Worm (Caenorhabditis elegans) whole organism, L4 larva: ENCODE data around the gene EGAP1.1.

ENCODE experiments used
- F10B5.3 ChIP-seq: sonication (generic microtip); optimal IDR thresholded peaks from 2 replicates; lab custom pipeline; 2016; ENCODE audit warnings: mild to moderate bottlenecking, missing genetic modification characterization, missing compliant biosample characterization
- F26F4.8 ChIP-seq: fragments of 200-800 bp; sonication (Bioruptor generic); conservative IDR thresholded peaks from 2 replicates; pipeline ENCODE4 v1.3.6; 2022; ENCODE audit warnings: missing genetic modification characterization, missing compliant biosample characterization
- F37D6.2 ChIP-seq: sonication (generic microtip); optimal IDR thresholded peaks from 2 replicates; lab custom pipeline; 2016; ENCODE audit warnings: mild to moderate bottlenecking, missing genetic modification characterization, missing compliant biosample characterization
- R02D3.7 ChIP-seq: fragments of 150-350 bp; sonication (generic microtip); optimal IDR thresholded peaks from 3 replicates; lab custom pipeline; 2014; ENCODE audit warnings: missing biosample characterization, missing genetic modification characterization
- T20F7.1 ChIP-seq: fragments of 200-800 bp; sonication (Bioruptor generic); optimal IDR thresholded peaks from 2 replicates; lab custom pipeline; 2018; ENCODE audit warnings: mild to moderate bottlenecking, missing genetic modification characterization, missing compliant biosample characterization
- Y105C5A.15 ChIP-seq: fragments of 200-800 bp; sonication (Bioruptor generic); IDR thresholded peaks from 2 replicates; pipeline ENCODE4 v1.3.6; 2022; ENCODE audit warnings: missing genetic modification characterization, missing compliant biosample characterization
- Y5F2A.4 ChIP-seq: fragments of 200-800 bp; sonication (Bioruptor generic); optimal IDR thresholded peaks from 2 replicates; lab custom pipeline; 2018; ENCODE audit warnings: mild to moderate bottlenecking, missing genetic modification characterization, missing compliant biosample characterization
- aha-1 ChIP-seq: fragments of 150-350 bp; peaks from one replicate; lab custom pipeline; 2014; ENCODE audit warnings: missing biosample characterization, missing genetic modification characterization
- arid-1 ChIP-seq: fragments of 200-800 bp; sonication (Bioruptor generic); conservative IDR thresholded peaks from 2 replicates; pipeline ENCODE4 v1.3.6; 2022; ENCODE audit warnings: missing genetic modification reagents, missing genetic modification characterization, missing compliant biosample characterization
- ceh-20 ChIP-seq: fragments of 200-800 bp; sonication (Bioruptor generic); IDR thresholded peaks from 2 replicates; pipeline ENCODE4 v1.3.6; 2022; ENCODE audit warnings: missing genetic modification reagents, missing genetic modification characterization, missing compliant biosample characterization
- ceh-82 ChIP-seq: sonication (generic microtip); optimal IDR thresholded peaks from 2 replicates; lab custom pipeline; 2017; ENCODE audit warnings: missing biosample characterization, missing genetic modification characterization
- dve-1 ChIP-seq: sonication (generic microtip); optimal IDR thresholded peaks from 2 replicates; lab custom pipeline; 2017; ENCODE audit warnings: antibody characterized with exemption, mild to moderate bottlenecking, missing genetic modification characterization, missing compliant biosample characterization; ENCODE audit not compliant: insufficient read depth
- egl-43 ChIP-seq: fragments of 200-800 bp; sonication (Bioruptor generic); IDR thresholded peaks from 2 replicates; pipeline ENCODE4 v1.3.6; 2022; ENCODE audit warnings: missing genetic modification reagents, missing genetic modification characterization, missing compliant biosample characterization
- gei-8 ChIP-seq: fragments of 200-800 bp; sonication (Bioruptor generic); optimal IDR thresholded peaks from 2 replicates; lab custom pipeline; 2018; ENCODE audit warnings: mild to moderate bottlenecking, missing genetic modification characterization, missing compliant biosample characterization
- hif-1 ChIP-seq, 2 experiments: sonication (generic microtip); optimal IDR thresholded peaks; 2 replicates each; lab custom pipeline; 2016 to 2017; ENCODE audit warnings: missing compliant biosample characterization in 2 of 2, missing genetic modification characterization in 2 of 2, missing genetic modification reagents in 2 of 2, missing genotype in 2 of 2, mild to moderate bottlenecking in 1 of 2
- hlh-11 ChIP-seq: fragments of 200-800 bp; sonication (Bioruptor generic); optimal IDR thresholded peaks from 2 replicates; lab custom pipeline; 2018; ENCODE audit warnings: mild to moderate bottlenecking, missing genetic modification characterization, missing compliant biosample characterization
- hlh-30 ChIP-seq: sonication (generic microtip); optimal IDR thresholded peaks from 2 replicates; lab custom pipeline; 2017; ENCODE audit warnings: antibody characterized with exemption, mild to moderate bottlenecking, missing genetic modification characterization, missing compliant biosample characterization; ENCODE audit not compliant: insufficient read depth
- jun-1 ChIP-seq: fragments of 150-350 bp; optimal IDR thresholded peaks from 2 replicates; lab custom pipeline; 2014; ENCODE audit warnings: missing biosample characterization, missing genetic modification reagents, missing genetic modification characterization
- lin-1 ChIP-seq: fragments of 200-800 bp; sonication (Bioruptor generic); IDR thresholded peaks from 2 replicates; pipeline ENCODE4 v1.3.6; 2022; ENCODE audit warnings: missing genetic modification reagents, missing genetic modification characterization, missing compliant biosample characterization
- lin-38 ChIP-seq: fragments of 200-800 bp; sonication (Bioruptor generic); IDR thresholded peaks from 2 replicates; pipeline ENCODE4 v1.3.6; 2022; ENCODE audit warnings: missing genetic modification reagents, missing genetic modification characterization, missing compliant biosample characterization
- lir-3 ChIP-seq: sonication (generic microtip); optimal IDR thresholded peaks from 2 replicates; lab custom pipeline; 2016; ENCODE audit warnings: mild to moderate bottlenecking, missing genetic modification characterization, missing compliant biosample characterization
- lsy-2 ChIP-seq, 2 experiments: fragments of 150-350 bp in 1 of 2; sonication (generic microtip) in 1 of 2; optimal IDR thresholded peaks; 2 replicates each; lab custom pipeline; 2014 to 2017; ENCODE audit warnings: missing biosample characterization in 2 of 2, missing genetic modification characterization in 2 of 2
- madf-9 ChIP-seq: fragments of 200-800 bp; sonication (Bioruptor generic); conservative IDR thresholded peaks from 2 replicates; pipeline ENCODE4 v1.3.6; 2022; ENCODE audit warnings: missing genetic modification reagents, missing genetic modification characterization, missing compliant biosample characterization
- mdl-1 ChIP-seq, 2 experiments: fragments of 150-350 bp in 1 of 2; sonication (generic microtip) in 1 of 2; optimal IDR thresholded peaks; 2 replicates each; lab custom pipeline; 2014 to 2017; ENCODE audit warnings: missing biosample characterization in 2 of 2, missing genetic modification characterization in 2 of 2
- mep-1 ChIP-seq: fragments of 150-350 bp; sonication (generic microtip); optimal IDR thresholded peaks from 3 replicates; lab custom pipeline; 2014; ENCODE audit warnings: missing biosample characterization, missing genetic modification characterization
- mes-2 ChIP-seq: sonication (generic microtip); optimal IDR thresholded peaks from 2 replicates; lab custom pipeline; 2016; ENCODE audit warnings: missing genotype, mild to moderate bottlenecking, missing genetic modification characterization, missing compliant biosample characterization; ENCODE audit not compliant: poor library complexity, severe bottlenecking
- nhr-10 ChIP-seq: fragments of 150-350 bp; optimal IDR thresholded peaks from 2 replicates; lab custom pipeline; 2014; ENCODE audit warnings: missing biosample characterization, missing genetic modification characterization
- nhr-102 ChIP-seq: sonication (generic microtip); optimal IDR thresholded peaks from 2 replicates; lab custom pipeline; 2016; ENCODE audit warnings: mild to moderate bottlenecking, missing genetic modification characterization, moderate library complexity, missing compliant biosample characterization
- nhr-11 ChIP-seq: fragments of 150-350 bp; optimal IDR thresholded peaks from 2 replicates; lab custom pipeline; 2014; ENCODE audit warnings: missing biosample characterization, missing genetic modification characterization
- nhr-42 ChIP-seq: fragments of 200-800 bp; sonication (Bioruptor generic); IDR thresholded peaks from 2 replicates; pipeline ENCODE4 v1.3.6; 2022; ENCODE audit warnings: missing genetic modification characterization, missing compliant biosample characterization
- nhr-77 ChIP-seq: fragments of 150-350 bp; optimal IDR thresholded peaks from 2 replicates; lab custom pipeline; 2014; ENCODE audit warnings: missing biosample characterization, missing genetic modification characterization
- set-16 ChIP-seq: fragments of 200-800 bp; sonication (Bioruptor generic); IDR thresholded peaks from 2 replicates; pipeline ENCODE4 v1.3.6; 2022; ENCODE audit warnings: missing genetic modification reagents, missing genetic modification characterization, missing compliant biosample characterization
- snpc-1.2 ChIP-seq: fragments of 200-800 bp; sonication (Bioruptor generic); IDR thresholded peaks from 2 replicates; pipeline ENCODE4 v1.3.6; 2022; ENCODE audit warnings: missing genetic modification reagents, missing genetic modification characterization, missing compliant biosample characterization
- spr-1 ChIP-seq: sonication (generic microtip); optimal IDR thresholded peaks from 2 replicates; lab custom pipeline; 2016; ENCODE audit warnings: mild to moderate bottlenecking, missing genetic modification characterization, missing compliant biosample characterization
- unc-39 ChIP-seq: sonication (generic microtip); optimal IDR thresholded peaks from 2 replicates; lab custom pipeline; 2017; ENCODE audit warnings: missing biosample characterization, missing genetic modification characterization
- unc-62 ChIP-seq, 3 experiments: fragments of 150-350 bp in 1 of 3; sonication (generic microtip); optimal IDR thresholded peaks in 2 of 3; peaks in 1 of 3; 1 replicate in 1 of 3; 2 replicates in 2 of 3; lab custom pipeline; 2014 to 2017; ENCODE audit warnings: missing biosample characterization in 3 of 3, missing genetic modification characterization in 3 of 3, missing genetic modification reagents in 3 of 3, missing genotype in 1 of 3
- zfp-2 ChIP-seq: sonication (generic microtip); optimal IDR thresholded peaks from 2 replicates; lab custom pipeline; 2016; ENCODE audit warnings: mild to moderate bottlenecking, missing genetic modification characterization, missing compliant biosample characterization
- zfp-3 ChIP-seq: fragments of 200-800 bp; sonication (Bioruptor generic); conservative IDR thresholded peaks from 2 replicates; pipeline ENCODE4 v1.3.6; 2022; ENCODE audit warnings: missing genetic modification reagents, missing genetic modification characterization, missing compliant biosample characterization
- ztf-7 ChIP-seq: fragments of 150-350 bp; optimal IDR thresholded peaks from 2 replicates; lab custom pipeline; 2014; ENCODE audit warnings: missing biosample characterization, missing genetic modification characterization

The EGAP1.1 gene

ce11 chrIII:5958172-5958886, 21.3 kb upstream of the EGAP1.1 start, which contains the start of the genes nono-1 and nop-1:
Gene nono-1 (minus strand): TSS chrIII:5958246.
Gene nop-1 (plus strand): TSS chrIII:5958722.
- TF ChIP-seq hlh-30 (tag; lab: Kevin White, UChicago), result peak; percentile 42
- peak; percentile 43 for TF ChIP-seq mes-2
- TF ChIP-seq mdl-1 (tag; optimal IDR thresholded peaks at IDR 0.05; lab: Kevin White, UChicago), result peak in 1 of 2 experiments; percentile 53
- no peak for TF ChIP-seq unc-39 (tag; lab: Kevin White, UChicago)
- no peak for TF ChIP-seq set-16 (GFP tag; lab: Robert Waterston, UW)
- peak; percentile 58 for TF ChIP-seq aha-1 (tag; lab: Kevin White, UChicago)
- peak in 1 of 2 experiments; percentile 17 for TF ChIP-seq lsy-2 (tag; optimal IDR thresholded peaks at IDR 0.05; lab: Kevin White, UChicago)
- TF ChIP-seq hlh-11, result peak; percentile 5

ce11 chrIII:5953913-5954290, 16.9 kb upstream of the EGAP1.1 start:
- no peak for TF ChIP-seq ceh-82 (tag; lab: Kevin White, UChicago)
- TF ChIP-seq nhr-77 (tag; lab: Kevin White, UChicago), result no peak
- TF ChIP-seq zfp-3 (GFP tag; lab: Robert Waterston, UW), result no peak
- peak in 1 of 2 experiments; percentile 68 for TF ChIP-seq unc-62 (GFP tag; optimal IDR thresholded peaks at IDR 0.05 in 1 of 2; lab: Kevin White, UChicago)
- TF ChIP-seq unc-62 (tag; optimal IDR thresholded peaks at IDR 0.05; lab: Kevin White, UChicago), result no peak
- TF ChIP-seq nhr-42 (GFP tag; lab: Robert Waterston, UW), result no peak
- TF ChIP-seq nhr-11 (tag; lab: Kevin White, UChicago), result no peak
- TF ChIP-seq egl-43 (GFP tag; lab: Robert Waterston, UW), result 0 out of 2 replicates have a peak, but pooled peaks have one; percentile 26
- TF ChIP-seq Y105C5A.15 (GFP tag; lab: Robert Waterston, UW), result no peak
- TF ChIP-seq hlh-11, result no peak
- peak; percentile 95 for TF ChIP-seq set-16 (GFP tag; lab: Robert Waterston, UW)
- no peak for TF ChIP-seq madf-9 (GFP tag; lab: Robert Waterston, UW)
- no peak for TF ChIP-seq ceh-20
- TF ChIP-seq T20F7.1 (GFP tag; lab: Kevin White, UChicago), result no peak
- TF ChIP-seq R02D3.7 (tag; lab: Kevin White, UChicago), result no peak
- TF ChIP-seq jun-1, result no peak
- no peak for TF ChIP-seq lir-3 (tag; lab: Kevin White, UChicago)
- no peak for TF ChIP-seq F37D6.2 (tag; lab: Kevin White, UChicago)
- TF ChIP-seq F26F4.8 (GFP tag; lab: Robert Waterston, UW), result no peak

DNA sequence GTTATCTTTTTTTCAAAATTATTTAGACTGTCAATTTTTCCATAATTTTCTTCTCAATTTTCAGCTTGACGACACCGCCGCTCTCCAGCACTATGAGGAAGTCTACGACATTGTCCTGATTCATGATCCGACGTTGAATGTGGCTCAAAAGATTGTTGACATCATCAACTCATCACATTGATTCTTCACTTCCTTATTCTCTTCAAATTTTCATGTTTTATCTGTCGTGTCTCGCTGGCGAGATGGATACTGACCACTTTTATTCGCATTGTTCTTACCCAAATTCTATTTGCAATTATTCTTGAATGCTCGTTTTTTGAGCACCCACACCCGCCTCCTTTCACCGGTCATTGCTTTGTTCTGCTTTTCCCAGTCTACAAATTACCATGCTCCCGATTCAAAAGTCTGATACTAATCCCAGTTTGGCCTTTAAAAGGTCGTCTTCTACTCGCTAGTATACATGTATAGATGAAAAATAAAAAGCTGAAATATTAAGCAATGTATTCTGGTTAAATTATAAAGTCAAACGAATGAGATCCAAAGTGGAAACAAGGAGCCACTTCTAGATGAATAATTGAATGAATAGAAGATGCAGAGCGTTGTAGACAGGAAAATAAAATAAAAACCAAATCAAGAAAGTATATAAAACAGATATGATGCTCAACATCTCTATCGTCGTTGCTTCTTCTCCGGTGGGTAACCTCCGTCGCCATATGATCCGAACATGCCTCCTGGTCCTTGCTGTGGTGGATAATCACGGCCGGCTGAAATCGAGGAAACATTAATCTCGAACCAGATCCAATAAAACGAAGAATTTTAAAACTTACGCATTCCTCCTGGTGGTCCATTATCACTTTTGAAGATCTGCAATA, 16.3 kb upstream of the EGAP1.1 start:
- peak; percentile 73 for TF ChIP-seq aha-1 (tag; lab: Kevin White, UChicago)
- TF ChIP-seq snpc-1.2, result no peak
- TF ChIP-seq hlh-11, result peak; percentile 14
- TF ChIP-seq ztf-7, result no peak
- peak; percentile 2 for TF ChIP-seq gei-8
- peak; percentile 47; the same call in 1 of the 2 replicates for TF ChIP-seq arid-1 (GFP tag; lab: Robert Waterston, UW)
- peak; percentile 75 for TF ChIP-seq nhr-102 (tag; lab: Kevin White, UChicago)
- peak; percentile 17 for TF ChIP-seq nhr-77 (tag; lab: Kevin White, UChicago)
- peak; percentile 36 for TF ChIP-seq mes-2
- peak; percentile 47 for TF ChIP-seq lin-38 (GFP tag; lab: Robert Waterston, UW)
- TF ChIP-seq zfp-2 (tag; lab: Kevin White, UChicago), result no peak
- peak; percentile 59; the same call in 1 of the 2 replicates for TF ChIP-seq egl-43 (GFP tag; lab: Robert Waterston, UW)
- TF ChIP-seq nhr-10, result peak; percentile 44
- no peak for TF ChIP-seq set-16 (GFP tag; lab: Robert Waterston, UW)
- TF ChIP-seq mep-1 (tag; lab: Kevin White, UChicago), result peak; percentile 43
- TF ChIP-seq lsy-2 (tag; optimal IDR thresholded peaks at IDR 0.05; lab: Kevin White, UChicago), result peak; percentile 9 to 45
- TF ChIP-seq spr-1, result peak; percentile 20
- peak; percentile 27 for TF ChIP-seq hlh-30 (tag; lab: Kevin White, UChicago)
- 0 out of 2 replicates have a peak, but pooled peaks have one; percentile 10 for TF ChIP-seq ceh-20
- TF ChIP-seq Y105C5A.15 (GFP tag; lab: Robert Waterston, UW), result 0 out of 2 replicates have a peak, but pooled peaks have one; percentile 5
- peak; percentile 6 for TF ChIP-seq Y5F2A.4 (GFP tag; lab: Kevin White, UChicago)
- peak in 1 of 2 experiments; percentile 13 for TF ChIP-seq hif-1 (tag; optimal IDR thresholded peaks at IDR 0.05; lab: Kevin White, UChicago)
- peak; percentile 12 for TF ChIP-seq T20F7.1 (GFP tag; lab: Kevin White, UChicago)
- TF ChIP-seq F10B5.3 (tag; lab: Kevin White, UChicago), result peak; percentile 12
- peak; percentile 23 for TF ChIP-seq dve-1 (tag; lab: Kevin White, UChicago)
- TF ChIP-seq lin-1 (GFP tag; lab: Robert Waterston, UW), result 0 out of 2 replicates have a peak, but pooled peaks have one; percentile 18
- no peak for TF ChIP-seq unc-62 (GFP tag; optimal IDR thresholded peaks at IDR 0.05 in 1 of 2; lab: Kevin White, UChicago)
- TF ChIP-seq unc-62 (tag; optimal IDR thresholded peaks at IDR 0.05; lab: Kevin White, UChicago), result no peak
